Worm (Caenorhabditis elegans) whole organism, L4 larva: ENCODE data around the gene ugt-49.

Experiments used
- dmd-6 ChIP-seq: fragments of 200-800 bp; sonication (Bioruptor generic); IDR thresholded peaks from 2 replicates; pipeline ENCODE4 v1.3.6; 2022; ENCODE audit warnings: missing genetic modification reagents, missing genetic modification characterization, missing compliant biosample characterization
- egl-27 ChIP-seq: sonication (generic microtip); optimal IDR thresholded peaks from 3 replicates; lab custom pipeline; 2017; ENCODE audit warnings: missing biosample characterization, missing genetic modification reagents, missing genetic modification characterization
- nhr-28 ChIP-seq: fragments of 150-350 bp; optimal IDR thresholded peaks from 2 replicates; lab custom pipeline; 2014; ENCODE audit warnings: missing biosample characterization, missing genetic modification characterization
- zip-2 ChIP-seq: fragments of 150-350 bp; optimal IDR thresholded peaks from 2 replicates; lab custom pipeline; 2014; ENCODE audit warnings: missing biosample characterization, missing genetic modification characterization

ce11 chrV:10398431-10398830 is 26.3 kb downstream of the ugt-49 start, which contains the start of gene ugt-2:
- peak; percentile 63 for TF ChIP-seq dmd-6 (GFP tag; lab: Robert Waterston, UW)
- peak; percentile 68 for TF ChIP-seq nhr-28
- TF ChIP-seq egl-27 (tag; lab: Kevin White, UChicago), result no peak
- TF ChIP-seq zip-2 (tag; lab: Kevin White, UChicago), result no peak
